Worm (Caenorhabditis elegans): ENCODE data around the gene clec-125.

clec-125 gene

DNA sequence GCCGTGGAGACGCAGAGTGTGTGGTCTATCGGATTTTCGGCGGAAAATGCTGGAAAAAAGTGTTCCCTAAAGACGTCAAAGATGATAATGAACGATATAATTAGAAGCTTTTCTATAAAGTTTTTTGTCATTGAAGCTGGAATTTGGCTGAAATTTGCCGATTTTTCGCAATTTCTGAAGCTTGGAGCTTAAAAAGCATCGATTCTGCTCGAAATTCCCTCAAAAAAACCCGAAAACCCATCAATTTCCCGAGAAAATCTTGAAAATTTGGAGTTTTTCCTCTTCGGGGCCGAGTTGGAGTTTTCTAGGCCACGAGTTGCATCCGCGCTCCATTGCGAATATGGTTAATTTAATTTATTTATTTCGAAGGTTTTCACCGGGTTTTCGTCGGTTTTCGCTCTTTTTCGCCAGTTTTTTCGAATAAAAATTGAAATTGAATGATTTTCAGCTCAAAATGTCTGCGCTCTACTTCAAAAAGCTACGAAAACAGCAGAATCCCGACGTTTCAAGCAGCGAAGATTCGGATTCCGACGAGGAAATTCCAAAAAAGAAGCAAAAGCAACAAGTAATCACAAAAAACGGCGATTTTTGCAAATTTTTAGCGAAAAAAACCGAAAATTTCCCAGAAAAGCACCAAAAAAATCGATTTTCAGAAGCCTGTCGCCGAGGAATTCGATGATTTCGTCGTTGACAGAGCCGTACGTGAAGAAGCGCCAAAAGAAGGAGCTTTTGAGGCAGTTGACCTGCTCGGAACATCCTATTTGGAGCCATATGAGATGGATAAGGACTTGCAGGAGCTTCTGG is 13.1 kb upstream of the clec-125 start, which contains the start of the genes col-71 and Y49F6B.2 (continued):
- TF ChIP-seq unc-62 (GFP tag; optimal IDR thresholded peaks at IDR 0.05), result no peak
- TF ChIP-seq rec-8 (tag; optimal IDR thresholded peaks at IDR 0.05), result peak; percentile 37 to 49
- TF ChIP-seq dox-1 (GFP tag; IDR thresholded peaks at IDR 0.05), result peak; percentile 92
- TF ChIP-seq K11D2.4 (GFP tag; IDR thresholded peaks at IDR 0.05), result peak; percentile 69; the same call in 1 of the 2 replicates
- no peak for TF ChIP-seq egl-18 (GFP tag; IDR thresholded peaks at IDR 0.05)
- TF ChIP-seq athp-1 (tag; optimal IDR thresholded peaks at IDR 0.05), result peak; percentile 58
- no peak for TF ChIP-seq somi-1 (GFP tag; optimal IDR thresholded peaks at IDR 0.05)
- no peak for TF ChIP-seq mel-28 (tag; optimal IDR thresholded peaks at IDR 0.05; ENCODE audit: borderline replicate concordance)
- no peak for TF ChIP-seq C06A6.2 (GFP tag; conservative IDR thresholded peaks at IDR 0.05)
- TF ChIP-seq ccch-3 (GFP tag; optimal IDR thresholded peaks at IDR 0.05), result no peak
- TF ChIP-seq cebp-1 (GFP tag; IDR thresholded peaks at IDR 0.05), result no peak
- peak; percentile 53 for TF ChIP-seq cebp-1 (tag; optimal IDR thresholded peaks at IDR 0.05)
- no peak for TF ChIP-seq aptf-3 (GFP tag; IDR thresholded peaks at IDR 0.05)
- peak; percentile 53; the same call in 1 of the 2 replicates for TF ChIP-seq ztf-28 (GFP tag; IDR thresholded peaks at IDR 0.05)
- peak; percentile 39 for TF ChIP-seq ceh-100 (GFP tag; IDR thresholded peaks at IDR 0.05)
- TF ChIP-seq repo-1 (tag; optimal IDR thresholded peaks at IDR 0.05), result no peak
- peak; percentile 98 for TF ChIP-seq mcd-1 (GFP tag; IDR thresholded peaks at IDR 0.05)
- peak; percentile 58; the same call in 1 of the 2 replicates for TF ChIP-seq pbrm-1 (GFP tag; IDR thresholded peaks at IDR 0.05)
- TF ChIP-seq T26A5.8 (tag; optimal IDR thresholded peaks at IDR 0.05), result no peak
- peak; percentile 46 for TF ChIP-seq lsl-1 (GFP tag; optimal IDR thresholded peaks at IDR 0.05)
- TF ChIP-seq lag-1 (GFP tag; IDR thresholded peaks at IDR 0.05), result no peak
- TF ChIP-seq ceh-40 (GFP tag; IDR thresholded peaks at IDR 0.05), result no peak
- no peak for TF ChIP-seq zim-3 (tag; optimal IDR thresholded peaks at IDR 0.05)
- no peak for TF ChIP-seq ztf-26 (tag; optimal IDR thresholded peaks at IDR 0.05)
- TF ChIP-seq lin-40 (tag; optimal IDR thresholded peaks at IDR 0.05), result peak; percentile 48
- peak; percentile 49 for TF ChIP-seq tbp1 (GFP tag; optimal IDR thresholded peaks at IDR 0.05)
- TF ChIP-seq atf-7 (tag; optimal IDR thresholded peaks at IDR 0.05), result no peak
- no peak for TF ChIP-seq F57C9.4 (tag; optimal IDR thresholded peaks at IDR 0.05)
- peak; percentile 59; the same call in 1 of the 2 replicates for TF ChIP-seq bed-2 (GFP tag; IDR thresholded peaks at IDR 0.05)
- peak in 1 of 2 experiments; percentile 52 for TF ChIP-seq let-607 (tag; optimal IDR thresholded peaks at IDR 0.05)
- no peak for TF ChIP-seq B0035.1 (tag; optimal IDR thresholded peaks at IDR 0.05)
- TF ChIP-seq ztf-22 (GFP tag; optimal IDR thresholded peaks at IDR 0.05), result no peak
- TF ChIP-seq B0261.1 (tag; optimal IDR thresholded peaks at IDR 0.05), result no peak
- TF ChIP-seq akir-1 (GFP tag; optimal IDR thresholded peaks at IDR 0.05), result no peak
- no peak for TF ChIP-seq B0019.2 (GFP tag; conservative IDR thresholded peaks at IDR 0.05)
- no peak for TF ChIP-seq nfya-1 (tag; optimal IDR thresholded peaks at IDR 0.05; ENCODE audit: borderline replicate concordance, insufficient read depth)
- TF ChIP-seq hmg-1.2 (GFP tag; IDR thresholded peaks at IDR 0.05), result no peak; the same call in 1 of the 2 replicates
- TF ChIP-seq sptf-2 (GFP tag; optimal IDR thresholded peaks at IDR 0.05), result no peak
- no peak for TF ChIP-seq F37B4.10 (GFP tag; IDR thresholded peaks at IDR 0.05)
- peak; percentile 62 for TF ChIP-seq lin-54 (GFP tag; optimal IDR thresholded peaks at IDR 0.05)
- no peak for TF ChIP-seq snpc-3.4 (tag; optimal IDR thresholded peaks at IDR 0.05)
- no peak for TF ChIP-seq ama-1 (optimal IDR thresholded peaks at IDR 0.05)
- no peak for TF ChIP-seq ama-1 (GFP tag; optimal IDR thresholded peaks at IDR 0.05)
- no peak for TF ChIP-seq Y53F4B.3 (GFP tag; IDR thresholded peaks at IDR 0.05)
- TF ChIP-seq nhr-80 (tag; optimal IDR thresholded peaks at IDR 0.05), result peak; percentile 21
- peak; percentile 67 for TF ChIP-seq rcor-1 (GFP tag; IDR thresholded peaks at IDR 0.05)
- no peak for TF ChIP-seq him-1 (tag; optimal IDR thresholded peaks at IDR 0.05)
- TF ChIP-seq Y95B8A.8 (GFP tag; IDR thresholded peaks at IDR 0.05), result no peak
